Fruit fly (Drosophila melanogaster) whole organism, embryonic: ENCODE measurements around the gene sro.

ENCODE experiments used
- ATbp ChIP-seq: fragments of 200-800 bp; sonication (Bioruptor generic); optimal IDR thresholded peaks from 2 replicates; lab custom pipeline; 2017; ENCODE audit warnings: missing biosample characterization, mild to moderate bottlenecking, missing genetic modification characterization, missing genetic modification reagents
- Ada2b ChIP-seq: fragments of 200-800 bp; sonication (Bioruptor generic); IDR thresholded peaks from 2 replicates; pipeline ENCODE4 v1.3.6; 2022; ENCODE audit warnings: missing biosample characterization, missing genetic modification characterization
- Atf6 ChIP-seq: fragments of 200-800 bp; sonication (Bioruptor generic); IDR thresholded peaks from 2 replicates; pipeline ENCODE4 v1.3.6; 2022; ENCODE audit warnings: missing biosample characterization, missing genetic modification characterization
- BtbVII ChIP-seq: fragments of 200-800 bp; sonication (Bioruptor generic); optimal IDR thresholded peaks from 3 replicates; lab custom pipeline; 2017; ENCODE audit warnings: missing biosample characterization, mild to moderate bottlenecking, missing genetic modification characterization
- Bteb2 ChIP-seq: fragments of 200-800 bp; sonication (Bioruptor generic); optimal IDR thresholded peaks from 2 replicates; lab custom pipeline; 2016; ENCODE audit warnings: missing biosample characterization, missing genetic modification characterization
- C15 ChIP-seq: fragments of 200-800 bp; sonication (Bioruptor generic); IDR thresholded peaks from 3 replicates; pipeline ENCODE4 v1.3.6; 2022; ENCODE audit warnings: missing biosample characterization, missing genetic modification characterization
- CG1024 ChIP-seq: fragments of 200-800 bp; sonication (Bioruptor generic); IDR thresholded peaks from 2 replicates; pipeline ENCODE4 v1.3.6; 2022; ENCODE audit warnings: missing biosample characterization, missing genetic modification characterization
- CG11398 ChIP-seq: fragments of 200-800 bp; sonication (Bioruptor generic); optimal IDR thresholded peaks from 2 replicates; lab custom pipeline; 2016; ENCODE audit warnings: missing biosample characterization, missing genetic modification characterization
- CG12155 ChIP-seq: fragments of 200-800 bp; sonication (Bioruptor generic); optimal IDR thresholded peaks from 3 replicates; lab custom pipeline; 2016; ENCODE audit warnings: missing biosample characterization, missing genetic modification characterization
- CG13424 ChIP-seq: fragments of 200-800 bp; sonication (Bioruptor generic); optimal IDR thresholded peaks from 2 replicates; lab custom pipeline; 2019; ENCODE audit warnings: missing biosample characterization, mild to moderate bottlenecking, missing genetic modification characterization, moderate library complexity
- CG15073 ChIP-seq: fragments of 200-800 bp; sonication (Bioruptor generic); optimal IDR thresholded peaks from 2 replicates; lab custom pipeline; 2016; ENCODE audit warnings: missing biosample characterization, missing genetic modification characterization
- CG15269 ChIP-seq: fragments of 200-800 bp; sonication (Bioruptor generic); optimal IDR thresholded peaks from 2 replicates; lab custom pipeline; 2018; ENCODE audit warnings: missing biosample characterization, mild to moderate bottlenecking, missing genetic modification characterization, moderate library complexity
- CG1602 ChIP-seq: fragments of 200-800 bp; sonication (Bioruptor generic); optimal IDR thresholded peaks from 3 replicates; lab custom pipeline; 2016; ENCODE audit warnings: missing biosample characterization, missing genetic modification characterization
- CG1603 ChIP-seq: fragments of 200-800 bp; sonication (Bioruptor generic); optimal IDR thresholded peaks from 2 replicates; lab custom pipeline; 2019; ENCODE audit warnings: missing biosample characterization, mild to moderate bottlenecking, missing genetic modification characterization, moderate library complexity
- CG17568 ChIP-seq: fragments of 200-800 bp; sonication (Bioruptor generic); optimal IDR thresholded peaks from 2 replicates; lab custom pipeline; 2018; ENCODE audit warnings: missing biosample characterization, mild to moderate bottlenecking, missing genetic modification characterization, moderate library complexity
- CG1832 ChIP-seq: fragments of 200-800 bp; sonication (Bioruptor generic); optimal IDR thresholded peaks from 2 replicates; lab custom pipeline; 2017; ENCODE audit warnings: missing biosample characterization, mild to moderate bottlenecking, missing genetic modification characterization, inconsistent platforms
- CG18476 ChIP-seq: fragments of 200-800 bp; sonication (Bioruptor generic); optimal IDR thresholded peaks from 2 replicates; lab custom pipeline; 2016; ENCODE audit warnings: missing biosample characterization, mild to moderate bottlenecking, missing genetic modification characterization
- CG34422 ChIP-seq: fragments of 200-800 bp; sonication (Bioruptor generic); IDR thresholded peaks from 3 replicates; pipeline ENCODE4 v1.3.6; 2022; ENCODE audit warnings: missing biosample characterization, missing genetic modification characterization
- CG6689 ChIP-seq: fragments of 200-800 bp; sonication (Bioruptor generic); IDR thresholded peaks from 2 replicates; pipeline ENCODE4 v1.3.6; 2022; ENCODE audit warnings: missing biosample characterization, missing genetic modification characterization
- CG9876 ChIP-seq: fragments of 200-800 bp; sonication (Bioruptor generic); optimal IDR thresholded peaks from 2 replicates; lab custom pipeline; 2016; ENCODE audit warnings: missing biosample characterization, missing genetic modification characterization
- Dbx ChIP-seq: fragments of 200-800 bp; sonication (Bioruptor generic); IDR thresholded peaks from 3 replicates; pipeline ENCODE4 v1.3.6; 2022; ENCODE audit warnings: missing biosample characterization, missing genetic modification characterization
- Deaf1 ChIP-seq: fragments of 200-800 bp; optimal IDR thresholded peaks from 3 replicates; lab custom pipeline; 2019; ENCODE audit warnings: missing biosample characterization, mild to moderate bottlenecking, missing genetic modification characterization, moderate library complexity
- Dip2 ChIP-seq: fragments of 200-800 bp; sonication (Bioruptor generic); IDR thresholded peaks from 2 replicates; pipeline ENCODE4 v1.3.6; 2022; ENCODE audit warnings: missing biosample characterization, missing genetic modification characterization
- Mad ChIP-seq: fragments of 200-800 bp; sonication (Bioruptor generic); optimal IDR thresholded peaks from 2 replicates; lab custom pipeline; 2016; ENCODE audit warnings: missing biosample characterization, missing genetic modification characterization
- Mes4 ChIP-seq: fragments of 200-800 bp; sonication (Bioruptor generic); optimal IDR thresholded peaks from 2 replicates; lab custom pipeline; 2016; ENCODE audit warnings: missing biosample characterization, missing genetic modification characterization
- NfI ChIP-seq: fragments of 200-800 bp; sonication (Bioruptor generic); optimal IDR thresholded peaks from 3 replicates; lab custom pipeline; 2018; ENCODE audit warnings: missing biosample characterization, mild to moderate bottlenecking, missing genetic modification characterization, moderate library complexity
- Poxn ChIP-seq: fragments of 200-800 bp; sonication (Bioruptor generic); IDR thresholded peaks from 2 replicates; pipeline ENCODE4 v1.3.6; 2022; ENCODE audit warnings: missing biosample characterization, missing genetic modification characterization
- Ravus ChIP-seq: fragments of 200-800 bp; sonication (Bioruptor generic); IDR thresholded peaks from 2 replicates; pipeline ENCODE4 v1.3.6; 2022; ENCODE audit warnings: missing biosample characterization, missing genetic modification characterization
- Sox100B ChIP-seq: fragments of 200-800 bp; sonication (Bioruptor generic); optimal IDR thresholded peaks from 3 replicates; lab custom pipeline; 2018; ENCODE audit warnings: missing biosample characterization, mild to moderate bottlenecking, missing genetic modification characterization
- Xbp1 ChIP-seq: fragments of 200-800 bp; sonication (Bioruptor generic); optimal IDR thresholded peaks from 3 replicates; lab custom pipeline; 2016; ENCODE audit warnings: missing biosample characterization, mild to moderate bottlenecking, missing genetic modification characterization
- YL-1 ChIP-seq: fragments of 200-800 bp; sonication (Bioruptor generic); optimal IDR thresholded peaks from 3 replicates; lab custom pipeline; 2017; ENCODE audit warnings: missing biosample characterization, mild to moderate bottlenecking, missing genetic modification characterization
- al ChIP-seq: fragments of 200-800 bp; sonication (Bioruptor generic); IDR thresholded peaks from 2 replicates; pipeline ENCODE4 v1.3.6; 2022; ENCODE audit warnings: missing biosample characterization, missing genetic modification characterization
- aop ChIP-seq: fragments of 200-800 bp; sonication (Bioruptor generic); IDR thresholded peaks from 2 replicates; pipeline ENCODE4 v1.3.6; 2022; ENCODE audit warnings: missing biosample characterization, missing genetic modification characterization
- bcd ChIP-seq: fragments of 200-800 bp; sonication (Bioruptor generic); optimal IDR thresholded peaks from 2 replicates; lab custom pipeline; 2017; ENCODE audit warnings: missing biosample characterization, mild to moderate bottlenecking, missing genetic modification characterization
- cad ChIP-seq: fragments of >200 bp; optimal IDR thresholded peaks from 2 replicates; lab custom pipeline; 2017; ENCODE audit warnings: missing biosample characterization, missing genetic modification characterization
- corto ChIP-seq: fragments of 200-800 bp; sonication (Bioruptor generic); optimal IDR thresholded peaks from 2 replicates; lab custom pipeline; 2016; ENCODE audit warnings: missing biosample characterization, mild to moderate bottlenecking, missing genetic modification characterization, moderate library complexity
- dm ChIP-seq: fragments of 200-800 bp; sonication (Bioruptor generic); optimal IDR thresholded peaks from 3 replicates; lab custom pipeline; 2016; ENCODE audit warnings: missing biosample characterization, missing genetic modification characterization
- dpn ChIP-seq, 2 experiments: fragments of 200-800 bp; sonication (Bioruptor generic); optimal IDR thresholded peaks; 3 replicates each; lab custom pipeline; 2016; ENCODE audit warnings: missing biosample characterization in 2 of 2, missing genetic modification characterization in 2 of 2
- en ChIP-seq: fragments of 200-800 bp; sonication (Bioruptor generic); optimal IDR thresholded peaks from 2 replicates; lab custom pipeline; 2016; ENCODE audit warnings: missing biosample characterization, missing genetic modification characterization
- exex ChIP-seq: fragments of 200-800 bp; sonication (Bioruptor generic); optimal IDR thresholded peaks from 4 replicates; lab custom pipeline; 2018; ENCODE audit warnings: missing biosample characterization, mild to moderate bottlenecking, missing genetic modification characterization, moderate library complexity
- ftz-f1 ChIP-seq: fragments of 200-800 bp; sonication (Bioruptor generic); optimal IDR thresholded peaks from 2 replicates; lab custom pipeline; 2016; ENCODE audit warnings: missing biosample characterization, missing genetic modification characterization
- gcm2 ChIP-seq: fragments of 200-800 bp; sonication (Bioruptor generic); optimal IDR thresholded peaks from 2 replicates; lab custom pipeline; 2016; ENCODE audit warnings: missing biosample characterization, missing genetic modification characterization
- gro ChIP-seq: fragments of 200-800 bp; sonication (Bioruptor generic); optimal IDR thresholded peaks from 2 replicates; lab custom pipeline; 2016; ENCODE audit warnings: missing biosample characterization, missing genetic modification characterization
- pnt ChIP-seq: fragments of 200-800 bp; sonication (Bioruptor generic); optimal IDR thresholded peaks from 3 replicates; lab custom pipeline; 2016; ENCODE audit warnings: missing biosample characterization, missing genetic modification characterization
- sc ChIP-seq, 3 experiments: fragments of >200 bp in 2 of 3; fragments of 200-800 bp in 1 of 3; sonication (Bioruptor generic) in 1 of 3; optimal IDR thresholded peaks; 2 replicates in 2 of 3; 3 replicates in 1 of 3; lab custom pipeline; 2017; ENCODE audit warnings: mild to moderate bottlenecking in 1 of 3, missing biosample characterization in 1 of 3, missing genetic modification characterization in 1 of 3, missing genetic modification reagents in 1 of 3
- scrt ChIP-seq: fragments of 200-800 bp; sonication (Bioruptor generic); optimal IDR thresholded peaks from 2 replicates; lab custom pipeline; 2018; ENCODE audit warnings: missing biosample characterization, mild to moderate bottlenecking, missing genetic modification characterization, moderate library complexity
- sna ChIP-seq: fragments of 200-800 bp; sonication (Bioruptor generic); IDR thresholded peaks from 2 replicates; pipeline ENCODE4 v1.3.6; 2022; ENCODE audit warnings: missing biosample characterization, missing genetic modification characterization; ENCODE audit not compliant: partially characterized antibody
- stwl ChIP-seq: fragments of 200-800 bp; sonication (Bioruptor generic); optimal IDR thresholded peaks from 3 replicates; lab custom pipeline; 2018; ENCODE audit warnings: missing biosample characterization, mild to moderate bottlenecking, missing genetic modification characterization, moderate library complexity
- unc-4 ChIP-seq: fragments of 200-800 bp; sonication (Bioruptor generic); IDR thresholded peaks from 2 replicates; pipeline ENCODE4 v1.3.6; 2022; ENCODE audit warnings: missing biosample characterization, missing genetic modification characterization; ENCODE audit not compliant: partially characterized antibody
- wek ChIP-seq: fragments of 200-800 bp; sonication (Bioruptor generic); optimal IDR thresholded peaks from 3 replicates; lab custom pipeline; 2018; ENCODE audit warnings: missing biosample characterization, mild to moderate bottlenecking, missing genetic modification characterization, moderate library complexity

sro gene

DNA sequence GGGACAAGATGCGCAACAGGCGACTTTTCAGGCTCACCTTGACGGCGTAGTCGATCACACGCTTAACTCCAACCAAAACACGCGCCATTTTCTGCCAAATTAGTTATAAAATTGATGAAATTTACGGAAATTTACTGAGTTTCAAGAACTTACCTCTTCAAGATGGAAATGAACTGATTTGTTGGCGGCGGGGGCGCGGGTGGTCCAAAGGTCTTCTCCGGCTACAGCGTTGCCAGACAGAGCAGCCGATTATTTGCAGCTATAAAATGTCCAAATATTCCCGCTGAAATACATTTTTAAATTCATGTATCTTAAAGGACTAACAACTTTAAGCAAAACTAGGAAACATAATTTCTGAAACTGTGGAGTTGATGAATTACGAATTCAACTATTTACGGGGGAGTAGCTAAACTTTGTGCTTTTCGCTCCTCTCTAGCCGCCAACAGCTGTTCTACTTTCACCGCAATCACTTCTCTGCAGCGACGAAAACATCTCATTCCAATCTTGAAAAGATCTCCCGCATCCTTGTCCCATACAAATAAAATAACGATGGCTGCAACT is 8.4 kb downstream of the sro start, which contains the start of the genes Etfb and CG7789 (continued):
- TF ChIP-seq C15 (GFP tag; lab: Robert Waterston, UW) (peak; percentile 78), Poxn (GFP tag; lab: Robert Waterston, UW) (peak; percentile 40; the same call in 1 of the 2 replicates), CG6689 (GFP tag; lab: Robert Waterston, UW) (peak; percentile 73), BtbVII (GFP tag; lab: Kevin White, UChicago) (no peak), CG1602 (GFP tag; lab: Kevin White, UChicago) (peak; percentile 62), Ravus (0 out of 2 replicates have a peak, but pooled peaks have one; percentile 3), ATbp (no peak), ftz-f1 (GFP tag; lab: Kevin White, UChicago) (peak; percentile 76), dm (GFP tag; lab: Kevin White, UChicago) (peak; percentile 72), Atf6 (GFP tag; lab: Robert Waterston, UW) (peak; percentile 52; the same call in 1 of the 2 replicates), CG1603 (tag; lab: Kevin White, UChicago) (peak; percentile 87), unc-4 (GFP tag; lab: Robert Waterston, UW) (peak; percentile 88), scrt (peak; percentile 81), Xbp1 (GFP tag; lab: Kevin White, UChicago) (peak; percentile 84), CG1024 (GFP tag; lab: Robert Waterston, UW) (peak; percentile 43; the same call in 1 of the 2 replicates), sc (optimal IDR thresholded peaks at IDR 0.05; lab: Kevin White, UChicago) (no peak), sc (GFP tag; optimal IDR thresholded peaks at IDR 0.05; lab: Kevin White, UChicago) (no peak), Sox100B (GFP tag; lab: Kevin White, UChicago) (no peak), CG12155 (peak; percentile 69), gcm2 (peak; percentile 61), al (GFP tag; lab: Robert Waterston, UW) (peak; percentile 80), bcd (GFP tag; lab: Kevin White, UChicago) (peak; percentile 70), Mes4 (peak; percentile 46), stwl (tag; lab: Kevin White, UChicago) (peak; percentile 11), pnt (peak; percentile 55), Deaf1 (tag; lab: Kevin White, UChicago) (no peak), corto (GFP tag; lab: Kevin White, UChicago) (no peak), Dbx (peak; percentile 80), wek (GFP tag; lab: Kevin White, UChicago) (peak; percentile 5), CG34422 (GFP tag; lab: Robert Waterston, UW) (peak; percentile 93), gro (peak; percentile 83), CG11398 (GFP tag; lab: Kevin White, UChicago) (peak; percentile 58), en (GFP tag; lab: Kevin White, UChicago) (no peak), aop (GFP tag; lab: Robert Waterston, UW) (no peak), YL-1 (GFP tag; lab: Kevin White, UChicago) (peak; percentile 94), Mad (GFP tag; lab: Kevin White, UChicago) (peak; percentile 60), CG9876 (GFP tag; lab: Kevin White, UChicago) (peak; percentile 37), CG15269 (tag; lab: Kevin White, UChicago) (no peak), CG1832 (GFP tag; lab: Kevin White, UChicago) (no peak), exex (tag; lab: Kevin White, UChicago) (peak; percentile 74), dpn (GFP tag; optimal IDR thresholded peaks at IDR 0.05; lab: Kevin White, UChicago) (peak; percentile 71 to 85), CG13424 (tag; lab: Kevin White, UChicago) (peak; percentile 84), Ada2b (GFP tag; lab: Robert Waterston, UW) (peak; percentile 73), sna (GFP tag; lab: Robert Waterston, UW) (peak; percentile 78), NfI (peak; percentile 86), Bteb2 (GFP tag; lab: Kevin White, UChicago) (peak; percentile 59), cad (GFP tag; lab: Kevin White, UChicago) (no peak), CG17568 (GFP tag; lab: Kevin White, UChicago) (no peak), CG18476 (GFP tag; lab: Kevin White, UChicago) (peak; percentile 17), CG15073 (GFP tag; lab: Kevin White, UChicago) (no peak), Dip2 (GFP tag; lab: Robert Waterston, UW) (peak; percentile 29; the same call in 1 of the 2 replicates)
